Worm (Caenorhabditis elegans): ENCODE measurements around the gene Y66D12A.30.

DNA sequence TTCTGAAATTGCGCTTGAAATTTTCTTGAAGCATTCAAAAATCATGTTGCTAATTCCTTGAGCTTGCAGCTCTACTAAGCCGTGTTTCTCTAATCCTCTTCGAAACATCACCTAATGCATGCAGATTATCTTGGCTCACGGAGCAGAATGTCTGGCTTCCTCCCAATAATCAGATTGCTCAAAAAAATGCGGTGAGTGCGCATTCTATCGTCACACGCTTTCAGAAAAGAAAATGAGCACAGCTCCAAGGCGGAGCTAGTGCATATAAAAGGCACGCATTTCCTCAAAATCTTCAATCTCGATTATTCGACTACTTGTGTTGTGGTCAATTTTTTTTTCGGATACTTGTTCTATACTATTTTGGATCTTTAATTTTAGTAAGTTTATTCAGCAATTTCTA, 31.7 kb downstream of the Y66D12A.30 start:
- no peak for TF ChIP-seq nhr-28 (tag; optimal IDR thresholded peaks at IDR 0.05)
- TF ChIP-seq unc-62 (GFP tag; optimal IDR thresholded peaks at IDR 0.05) = no peak
